Fruit fly (Drosophila melanogaster) whole organism, prepupa: ENCODE measurements around the gene mre11.

Experiments used
- Blimp-1 ChIP-seq: fragments of 200-800 bp; sonication (Bioruptor generic); optimal IDR thresholded peaks from 3 replicates; lab custom pipeline; 2017; ENCODE audit warnings: missing biosample characterization, missing genetic modification characterization, mild to moderate bottlenecking, moderate library complexity, missing genetic modification reagents
- CG16779 ChIP-seq: fragments of 200-800 bp; sonication (Bioruptor generic); optimal IDR thresholded peaks from 3 replicates; lab custom pipeline; 2017; ENCODE audit warnings: missing biosample characterization, mild to moderate bottlenecking, missing genetic modification characterization
- CG3919 ChIP-seq: fragments of 200-800 bp; sonication (Bioruptor generic); optimal IDR thresholded peaks from 3 replicates; lab custom pipeline; 2016; ENCODE audit warnings: missing biosample characterization, missing genetic modification characterization
- CG6854 ChIP-seq: fragments of 200-800 bp; sonication (Bioruptor generic); optimal IDR thresholded peaks from 2 replicates; lab custom pipeline; 2017; ENCODE audit warnings: missing biosample characterization, mild to moderate bottlenecking, missing genetic modification characterization
- CG8119 ChIP-seq: fragments of 200-800 bp; sonication (Bioruptor generic); IDR thresholded peaks from 3 replicates; pipeline ENCODE4 v1.3.6; 2022; ENCODE audit warnings: missing biosample characterization, missing genetic modification characterization
- Ets96B ChIP-seq: fragments of 200-800 bp; optimal IDR thresholded peaks from 2 replicates; lab custom pipeline; 2019; ENCODE audit warnings: missing biosample characterization, mild to moderate bottlenecking, missing genetic modification characterization, moderate library complexity
- Sox14 ChIP-seq: fragments of 200-800 bp; sonication (Bioruptor generic); optimal IDR thresholded peaks from 3 replicates; lab custom pipeline; 2016; ENCODE audit warnings: missing biosample characterization, missing genetic modification characterization
- achi ChIP-seq: fragments of 200-800 bp; sonication (Bioruptor generic); optimal IDR thresholded peaks from 3 replicates; lab custom pipeline; 2016; ENCODE audit warnings: missing biosample characterization, missing genetic modification characterization
- dsx ChIP-seq: fragments of 200-800 bp; optimal IDR thresholded peaks from 3 replicates; lab custom pipeline; 2019; ENCODE audit warnings: missing biosample characterization, mild to moderate bottlenecking, missing genetic modification characterization, moderate library complexity; ENCODE audit not compliant: poor library complexity, severe bottlenecking
- esn ChIP-seq: fragments of 200-800 bp; sonication (Bioruptor generic); optimal IDR thresholded peaks from 2 replicates; lab custom pipeline; 2016; ENCODE audit warnings: missing biosample characterization, mild to moderate bottlenecking, missing genetic modification characterization, moderate library complexity
- ss ChIP-seq, 2 experiments: fragments of 200-800 bp; sonication (Bioruptor generic); optimal IDR thresholded peaks; 2 replicates in 1 of 2; 3 replicates in 1 of 2; lab custom pipeline; 2017 to 2018; ENCODE audit warnings: mild to moderate bottlenecking in 2 of 2, missing biosample characterization in 2 of 2, missing genetic modification characterization in 2 of 2, moderate library complexity in 1 of 2

DNA sequence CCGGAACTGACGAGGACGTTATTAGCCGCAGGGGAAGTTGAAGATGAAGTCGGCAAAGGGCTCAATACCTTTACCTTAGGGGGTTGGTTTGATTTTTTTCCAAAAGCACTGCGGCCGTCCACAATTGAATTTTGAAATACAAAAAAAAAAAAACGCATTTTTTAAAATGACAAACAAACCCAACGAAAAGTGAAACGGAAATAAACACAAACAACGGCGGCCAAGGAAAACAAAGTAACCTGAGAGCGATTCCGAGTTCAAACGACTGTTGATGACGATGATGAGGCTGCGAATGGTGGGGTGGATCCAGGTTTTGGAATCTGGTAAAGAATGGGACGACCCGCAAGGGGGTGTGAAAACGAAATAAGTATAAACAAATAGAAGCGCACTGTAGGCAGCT is 14.6 kb downstream of the mre11 start:
- TF ChIP-seq CG8119 (GFP tag; lab: Robert Waterston, UW) = no peak
- TF ChIP-seq CG6854 = no peak
- no peak for TF ChIP-seq CG3919
- TF ChIP-seq dsx (GFP tag; lab: Kevin White, UChicago) = no peak
- no peak for TF ChIP-seq Ets96B (tag; lab: Kevin White, UChicago)
- TF ChIP-seq Sox14 (GFP tag; lab: Kevin White, UChicago) = no peak
- TF ChIP-seq esn (GFP tag; lab: Kevin White, UChicago) = no peak
- TF ChIP-seq Blimp-1 (GFP tag; lab: Kevin White, UChicago) = no peak
- TF ChIP-seq achi (GFP tag; lab: Kevin White, UChicago) = no peak
- TF ChIP-seq CG16779 (tag; lab: Kevin White, UChicago) = no peak
- no peak for TF ChIP-seq ss (GFP tag; optimal IDR thresholded peaks at IDR 0.05; lab: Kevin White, UChicago)
